Fruit fly (Drosophila melanogaster): ENCODE data around the gene CG42713.
A peak's percentile ranks its signal among the peaks of the same experiment; 100 is the strongest.

Gene CG42713

dm6 chr2L:8852235-8852634 is 39.0 kb upstream of the CG42713 start (continued):
- TF ChIP-seq CG13894 (tag; optimal IDR thresholded peaks at IDR 0.05) = no peak
- TF ChIP-seq CG31388 (GFP tag; optimal IDR thresholded peaks at IDR 0.05) = peak; percentile 28
- TF ChIP-seq CG6854 (GFP tag; optimal IDR thresholded peaks at IDR 0.05) = peak; percentile 32
- peak; percentile 53 for TF ChIP-seq CG10267 (tag; optimal IDR thresholded peaks at IDR 0.05)
- TF ChIP-seq Nf-YB (GFP tag; optimal IDR thresholded peaks at IDR 0.05) = peak; percentile 71
- peak; percentile 30 for TF ChIP-seq shn (GFP tag; optimal IDR thresholded peaks at IDR 0.05)
- TF ChIP-seq dpn (GFP tag; optimal IDR thresholded peaks at IDR 0.05) = peak; percentile 20 to 24
- peak; percentile 46 for TF ChIP-seq CG33213 (GFP tag; optimal IDR thresholded peaks at IDR 0.05)
- no peak for TF ChIP-seq klu (GFP tag; IDR thresholded peaks at IDR 0.05)
- no peak for TF ChIP-seq CG1832 (GFP tag; optimal IDR thresholded peaks at IDR 0.05)
- TF ChIP-seq Asciz (GFP tag; optimal IDR thresholded peaks at IDR 0.05) = peak; percentile 81
- 0 out of 3 replicates have a peak, but pooled peaks have one; percentile 34 for TF ChIP-seq CG11695 (GFP tag; IDR thresholded peaks at IDR 0.05)
- TF ChIP-seq Gsc (GFP tag; IDR thresholded peaks at IDR 0.05) = no peak
- TF ChIP-seq CG6689 (GFP tag; IDR thresholded peaks at IDR 0.05) = peak; percentile 24; the same call in 1 of the 2 replicates
- TF ChIP-seq HLH3B (GFP tag; IDR thresholded peaks at IDR 0.05) = peak; percentile 47; the same call in 1 of the 2 replicates
- peak; percentile 34 for TF ChIP-seq tio (GFP tag; optimal IDR thresholded peaks at IDR 0.05)
- TF ChIP-seq CG4707 (GFP tag; optimal IDR thresholded peaks at IDR 0.05) = peak; percentile 74
- TF ChIP-seq CG34224 (GFP tag; IDR thresholded peaks at IDR 0.05; ENCODE audit: partially characterized antibody) = no peak
- TF ChIP-seq eyg (GFP tag; optimal IDR thresholded peaks at IDR 0.05) = no peak
- no peak for TF ChIP-seq Abd-B (GFP tag; optimal IDR thresholded peaks at IDR 0.05)
- TF ChIP-seq CG30020 (tag; optimal IDR thresholded peaks at IDR 0.05) = peak; percentile 3
- no peak for TF ChIP-seq CG3847 (GFP tag; IDR thresholded peaks at IDR 0.05)
- no peak for TF ChIP-seq CG7963 (GFP tag; IDR thresholded peaks at IDR 0.05; ENCODE audit: partially characterized antibody)
- TF ChIP-seq CG11723 (GFP tag; optimal IDR thresholded peaks at IDR 0.05) = peak; percentile 56
- TF ChIP-seq CG15601 (tag; optimal IDR thresholded peaks at IDR 0.05) = peak; percentile 83
- peak; percentile 76 for TF ChIP-seq CG8359 (GFP tag; optimal IDR thresholded peaks at IDR 0.05; ENCODE audit: borderline replicate concordance)
- TF ChIP-seq Dll (GFP tag; IDR thresholded peaks at IDR 0.05; ENCODE audit: partially characterized antibody) = no peak
- peak; percentile 44 for TF ChIP-seq CG10979 (tag; optimal IDR thresholded peaks at IDR 0.05)
- TF ChIP-seq CG18262 (tag; optimal IDR thresholded peaks at IDR 0.05) = peak; percentile 72
- TF ChIP-seq CG6791 (GFP tag; IDR thresholded peaks at IDR 0.05; ENCODE audit: partially characterized antibody) = no peak
- no peak for TF ChIP-seq Dp (GFP tag; optimal IDR thresholded peaks at IDR 0.05)
- no peak for TF ChIP-seq prd (optimal IDR thresholded peaks at IDR 0.05)
- TF ChIP-seq prd (GFP tag; IDR thresholded peaks at IDR 0.05) = peak; percentile 43; the same call in 1 of the 3 replicates
- no peak for TF ChIP-seq vnd (GFP tag; IDR thresholded peaks at IDR 0.05; ENCODE audit: partially characterized antibody)
- TF ChIP-seq CG1529 (GFP tag; optimal IDR thresholded peaks at IDR 0.05) = peak; percentile 74
- peak; percentile 34 for TF ChIP-seq slp2 (GFP tag; optimal IDR thresholded peaks at IDR 0.05)
- peak; percentile 35 for TF ChIP-seq bcd (GFP tag; optimal IDR thresholded peaks at IDR 0.05)
- TF ChIP-seq CG4360 (GFP tag; IDR thresholded peaks at IDR 0.05) = peak; percentile 76
- no peak for TF ChIP-seq gro (GFP tag; optimal IDR thresholded peaks at IDR 0.05)
- peak; percentile 70 for TF ChIP-seq trem (tag; optimal IDR thresholded peaks at IDR 0.05)
- peak; percentile 6 for TF ChIP-seq Deaf1 (tag; optimal IDR thresholded peaks at IDR 0.05)
- peak in 1 of 2 experiments; percentile 95 for TF ChIP-seq tll (GFP tag; optimal IDR thresholded peaks at IDR 0.05)
- peak; percentile 54 for TF ChIP-seq btn (GFP tag; optimal IDR thresholded peaks at IDR 0.05)
- peak in 1 of 2 experiments; percentile 39 for TF ChIP-seq insv (GFP tag; optimal IDR thresholded peaks at IDR 0.05)
- peak; percentile 44 for TF ChIP-seq CG8281 (tag; optimal IDR thresholded peaks at IDR 0.05)
- TF ChIP-seq CG5245 (GFP tag; optimal IDR thresholded peaks at IDR 0.05) = no peak
- TF ChIP-seq CG7556 (GFP tag; optimal IDR thresholded peaks at IDR 0.05) = peak; percentile 68
- peak; percentile 83 for TF ChIP-seq CG3407 (GFP tag; optimal IDR thresholded peaks at IDR 0.05)
- peak in 1 of 3 experiments; percentile 78 for TF ChIP-seq lola (GFP tag; optimal IDR thresholded peaks at IDR 0.05)

Data from whole organism, embryonic.